Fruit fly (Drosophila melanogaster) whole organism, embryonic: Measurements from ENCODE around the gene CG14102.

Experiments used
- B-H2 ChIP-seq: fragments of 200-800 bp; sonication (Bioruptor generic); optimal IDR thresholded peaks from 2 replicates; lab custom pipeline; 2018; ENCODE audit warnings: missing biosample characterization, mild to moderate bottlenecking, missing genetic modification characterization
- BEAF-32 ChIP-seq: fragments of 200-800 bp; sonication (Bioruptor generic); optimal IDR thresholded peaks from 3 replicates; lab custom pipeline; 2017; ENCODE audit warnings: missing biosample characterization, missing genetic modification characterization, mild to moderate bottlenecking, moderate library complexity, missing genetic modification reagents
- CG10321 ChIP-seq: fragments of 200-800 bp; sonication (Bioruptor generic); IDR thresholded peaks from 2 replicates; pipeline ENCODE4 v1.3.6; 2022; ENCODE audit warnings: missing biosample characterization, missing genetic modification characterization
- CG10543 ChIP-seq: fragments of 200-800 bp; sonication (Bioruptor generic); optimal IDR thresholded peaks from 3 replicates; lab custom pipeline; 2017; ENCODE audit warnings: missing biosample characterization, mild to moderate bottlenecking, missing genetic modification characterization, moderate library complexity
- CG12942 ChIP-seq: fragments of 200-800 bp; sonication (Bioruptor generic); optimal IDR thresholded peaks from 3 replicates; lab custom pipeline; 2016; ENCODE audit warnings: missing biosample characterization, missing genetic modification characterization
- CG13287 ChIP-seq: fragments of 200-800 bp; sonication (Bioruptor generic); IDR thresholded peaks from 2 replicates; pipeline ENCODE4 v1.3.6; 2022; ENCODE audit warnings: missing biosample characterization, missing genetic modification characterization; ENCODE audit not compliant: partially characterized antibody
- CG17186 ChIP-seq: fragments of 200-800 bp; sonication (Bioruptor generic); optimal IDR thresholded peaks from 3 replicates; lab custom pipeline; 2017; ENCODE audit warnings: missing biosample characterization, missing genetic modification reagents, missing genetic modification characterization
- CG17385 ChIP-seq: fragments of 200-800 bp; sonication (Bioruptor generic); optimal IDR thresholded peaks from 3 replicates; lab custom pipeline; 2018; ENCODE audit warnings: missing biosample characterization, mild to moderate bottlenecking, missing genetic modification characterization
- CG17612 ChIP-seq: fragments of 200-800 bp; sonication (Bioruptor generic); IDR thresholded peaks from 2 replicates; pipeline ENCODE4 v1.3.6; 2022; ENCODE audit warnings: missing biosample characterization, missing genetic modification characterization
- CG2199 ChIP-seq: fragments of 200-800 bp; sonication (Bioruptor generic); IDR thresholded peaks from 3 replicates; pipeline ENCODE4 v1.3.6; 2022; ENCODE audit warnings: missing biosample characterization, missing genetic modification characterization
- CG32532 ChIP-seq: fragments of 200-800 bp; sonication (Bioruptor generic); IDR thresholded peaks from 2 replicates; pipeline ENCODE4 v1.3.6; 2022; ENCODE audit warnings: missing biosample characterization, missing genetic modification characterization
- CG4282 ChIP-seq: fragments of 200-800 bp; sonication (Bioruptor generic); optimal IDR thresholded peaks from 2 replicates; lab custom pipeline; 2016; ENCODE audit warnings: missing biosample characterization, missing genetic modification characterization
- CG4328 ChIP-seq: fragments of 200-800 bp; sonication (Bioruptor generic); optimal IDR thresholded peaks from 3 replicates; lab custom pipeline; 2017; ENCODE audit warnings: missing biosample characterization, missing genetic modification reagents, missing genetic modification characterization
- CG4424 ChIP-seq: fragments of 200-800 bp; sonication (Bioruptor generic); optimal IDR thresholded peaks from 3 replicates; lab custom pipeline; 2016; ENCODE audit warnings: missing biosample characterization, missing genetic modification characterization
- CG4617 ChIP-seq: fragments of 200-800 bp; sonication (Bioruptor generic); optimal IDR thresholded peaks from 3 replicates; lab custom pipeline; 2016; ENCODE audit warnings: missing biosample characterization, missing genetic modification characterization, borderline replicate concordance
- CG4820 ChIP-seq: fragments of 200-800 bp; sonication (Bioruptor generic); optimal IDR thresholded peaks from 3 replicates; lab custom pipeline; 2016; ENCODE audit warnings: missing biosample characterization, missing genetic modification characterization
- CG5245 ChIP-seq: fragments of 200-800 bp; sonication (Bioruptor generic); optimal IDR thresholded peaks from 3 replicates; lab custom pipeline; 2016; ENCODE audit warnings: missing biosample characterization, missing genetic modification characterization
- CG6791 ChIP-seq: fragments of 200-800 bp; sonication (Bioruptor generic); IDR thresholded peaks from 3 replicates; pipeline ENCODE4 v1.3.6; 2022; ENCODE audit warnings: missing biosample characterization, missing genetic modification characterization; ENCODE audit not compliant: partially characterized antibody
- CG7963 ChIP-seq: fragments of 200-800 bp; sonication (Bioruptor generic); IDR thresholded peaks from 3 replicates; pipeline ENCODE4 v1.3.6; 2022; ENCODE audit warnings: missing biosample characterization, missing genetic modification characterization; ENCODE audit not compliant: partially characterized antibody
- CG9817 ChIP-seq: fragments of 200-800 bp; sonication (Bioruptor generic); optimal IDR thresholded peaks from 2 replicates; lab custom pipeline; 2018; ENCODE audit warnings: missing biosample characterization, mild to moderate bottlenecking, missing genetic modification characterization, moderate library complexity
- CG9876 ChIP-seq: fragments of 200-800 bp; sonication (Bioruptor generic); optimal IDR thresholded peaks from 2 replicates; lab custom pipeline; 2016; ENCODE audit warnings: missing biosample characterization, missing genetic modification characterization
- Dbx ChIP-seq: fragments of 200-800 bp; sonication (Bioruptor generic); IDR thresholded peaks from 3 replicates; pipeline ENCODE4 v1.3.6; 2022; ENCODE audit warnings: missing biosample characterization, missing genetic modification characterization
- Dp ChIP-seq: fragments of 200-800 bp; sonication (Bioruptor generic); optimal IDR thresholded peaks from 2 replicates; lab custom pipeline; 2018; ENCODE audit warnings: missing biosample characterization, mild to moderate bottlenecking, missing genetic modification characterization, moderate library complexity
- Dref ChIP-seq: fragments of 200-800 bp; sonication (Bioruptor generic); IDR thresholded peaks from 2 replicates; pipeline ENCODE4 v1.3.6; 2022; ENCODE audit warnings: missing biosample characterization, missing genetic modification characterization
- E2f2 ChIP-seq: fragments of 200-800 bp; sonication (Bioruptor generic); IDR thresholded peaks from 2 replicates; pipeline ENCODE4 v1.3.6; 2022; ENCODE audit warnings: missing biosample characterization, missing genetic modification characterization
- HLH3B ChIP-seq: fragments of 200-800 bp; sonication (Bioruptor generic); IDR thresholded peaks from 2 replicates; pipeline ENCODE4 v1.3.6; 2022; ENCODE audit warnings: missing biosample characterization, missing genetic modification characterization
- Max ChIP-seq: fragments of 200-800 bp; sonication (Bioruptor generic); optimal IDR thresholded peaks from 2 replicates; lab custom pipeline; 2016; ENCODE audit warnings: missing biosample characterization, mild to moderate bottlenecking, missing genetic modification characterization
- Myb ChIP-seq: fragments of 200-800 bp; sonication (Bioruptor generic); optimal IDR thresholded peaks from 2 replicates; lab custom pipeline; 2016; ENCODE audit warnings: missing biosample characterization, missing genetic modification characterization
- NC2β ChIP-seq: fragments of 200-800 bp; sonication (Bioruptor generic); optimal IDR thresholded peaks from 2 replicates; lab custom pipeline; 2016; ENCODE audit warnings: missing biosample characterization, missing genetic modification characterization
- Side ChIP-seq: fragments of 200-800 bp; sonication (Bioruptor generic); optimal IDR thresholded peaks from 2 replicates; lab custom pipeline; 2016; ENCODE audit warnings: missing biosample characterization, missing genetic modification characterization
- Sin3A ChIP-seq: fragments of >200 bp; optimal IDR thresholded peaks from 2 replicates; lab custom pipeline; 2018
- Six4 ChIP-seq: fragments of 200-800 bp; sonication (Bioruptor generic); optimal IDR thresholded peaks from 2 replicates; lab custom pipeline; 2016; ENCODE audit warnings: missing biosample characterization, missing genetic modification characterization
- Xbp1 ChIP-seq: fragments of 200-800 bp; sonication (Bioruptor generic); optimal IDR thresholded peaks from 3 replicates; lab custom pipeline; 2016; ENCODE audit warnings: missing biosample characterization, mild to moderate bottlenecking, missing genetic modification characterization
- amos ChIP-seq: fragments of 200-800 bp; sonication (Bioruptor generic); IDR thresholded peaks from 2 replicates; pipeline ENCODE4 v1.3.6; 2022; ENCODE audit warnings: missing biosample characterization, missing genetic modification characterization; ENCODE audit not compliant: partially characterized antibody
- ci ChIP-seq: fragments of 200-800 bp; sonication (Bioruptor generic); IDR thresholded peaks from 3 replicates; pipeline ENCODE4 v1.3.6; 2022; ENCODE audit warnings: missing biosample characterization, missing genetic modification characterization
- crp ChIP-seq, 2 experiments: fragments of 200-800 bp; sonication (Bioruptor generic); optimal IDR thresholded peaks; 2 replicates in 1 of 2; 3 replicates in 1 of 2; lab custom pipeline; 2017; ENCODE audit warnings: missing biosample characterization in 2 of 2, missing genetic modification characterization in 2 of 2, mild to moderate bottlenecking in 1 of 2, moderate library complexity in 1 of 2
- fru ChIP-seq: fragments of >200 bp; optimal IDR thresholded peaks from 2 replicates; lab custom pipeline; 2017
- grn ChIP-seq: fragments of 200-800 bp; sonication (Bioruptor generic); optimal IDR thresholded peaks from 3 replicates; lab custom pipeline; 2017; ENCODE audit warnings: missing biosample characterization, missing genetic modification characterization
- mirr ChIP-seq: fragments of 200-800 bp; sonication (Bioruptor generic); optimal IDR thresholded peaks from 3 replicates; lab custom pipeline; 2018; ENCODE audit warnings: missing biosample characterization, mild to moderate bottlenecking, missing genetic modification characterization
- mld ChIP-seq: fragments of 200-800 bp; sonication (Bioruptor generic); IDR thresholded peaks from 3 replicates; pipeline ENCODE4 v1.3.6; 2022; ENCODE audit warnings: missing biosample characterization, missing genetic modification characterization; ENCODE audit not compliant: partially characterized antibody
- onecut ChIP-seq: fragments of 200-800 bp; sonication (Bioruptor generic); IDR thresholded peaks from 2 replicates; pipeline ENCODE4 v1.3.6; 2022; ENCODE audit warnings: missing biosample characterization, missing genetic modification characterization
- p53 ChIP-seq: fragments of 200-800 bp; sonication (Bioruptor generic); optimal IDR thresholded peaks from 2 replicates; lab custom pipeline; 2016; ENCODE audit warnings: missing biosample characterization, missing genetic modification characterization
- pan ChIP-seq, 4 experiments: fragments of >200 bp in 3 of 4; fragments of 200-800 bp in 1 of 4; sonication (Bioruptor generic) in 1 of 4; optimal IDR thresholded peaks in 3 of 4; IDR thresholded peaks in 1 of 4; 2 replicates each; pipeline versions ENCODE4 v1.3.6 to Lab custom; 2017 to 2022; ENCODE audit warnings: missing biosample characterization in 2 of 4, missing genetic modification characterization in 2 of 4, mixed read lengths in 1 of 4
- sens ChIP-seq: fragments of 200-800 bp; sonication (Bioruptor generic); peaks from one replicate; lab custom pipeline; 2016; ENCODE audit warnings: missing biosample characterization, missing genetic modification characterization
- sisA ChIP-seq: fragments of 200-800 bp; sonication (Bioruptor generic); IDR thresholded peaks from 2 replicates; pipeline ENCODE4 v1.3.6; 2022; ENCODE audit warnings: missing biosample characterization, missing genetic modification characterization
- tgo ChIP-seq: fragments of 200-800 bp; sonication (Bioruptor generic); IDR thresholded peaks from 3 replicates; pipeline ENCODE4 v1.3.6; 2022; ENCODE audit warnings: missing biosample characterization, missing genetic modification characterization
- toy ChIP-seq: fragments of 200-800 bp; sonication (Bioruptor generic); IDR thresholded peaks from 2 replicates; pipeline ENCODE4 v1.3.6; 2022; ENCODE audit warnings: missing biosample characterization, missing genetic modification characterization
- ttk ChIP-seq: fragments of 200-800 bp; sonication (Bioruptor generic); IDR thresholded peaks from 2 replicates; pipeline ENCODE4 v2.1.2; 2022; ENCODE audit warnings: missing biosample characterization, missing genetic modification characterization
- vvl ChIP-seq: fragments of 200-800 bp; sonication (Bioruptor generic); IDR thresholded peaks from 2 replicates; pipeline ENCODE4 v1.3.6; 2022; ENCODE audit warnings: missing biosample characterization, missing genetic modification characterization

CG14102 gene

DNA sequence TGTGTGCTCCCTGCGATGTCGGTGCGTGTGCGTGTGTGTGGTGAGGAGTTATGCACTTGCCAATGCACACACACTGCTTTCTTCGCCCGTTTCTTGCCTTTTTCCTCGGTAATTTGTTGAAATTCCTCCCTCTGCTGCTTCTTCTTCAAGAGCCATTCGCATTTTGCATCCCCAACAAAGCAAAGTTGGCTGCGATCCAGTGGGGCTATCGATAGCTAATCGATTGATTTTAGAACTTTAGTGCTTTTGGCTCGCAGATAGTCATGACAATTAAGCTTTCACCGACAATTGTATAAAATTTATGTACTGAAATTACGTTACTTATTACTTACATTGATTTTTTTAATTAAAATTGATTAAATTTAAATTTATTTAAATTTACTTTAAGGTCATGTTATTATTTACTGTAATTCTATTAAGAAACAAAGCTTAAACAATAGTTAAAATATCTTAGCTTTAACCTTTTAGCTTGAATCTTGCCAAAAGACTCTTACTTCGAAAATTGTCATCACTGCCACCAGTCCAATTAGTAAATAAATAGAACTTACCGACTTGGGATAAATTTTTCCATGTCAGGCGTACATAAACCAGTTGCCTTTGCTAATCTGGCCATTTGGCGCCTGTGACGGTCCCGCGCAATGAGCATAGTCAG lies 33.2 kb upstream of the CG14102 start, which contains the start of the genes trc and CG32221 (continued):
- TF ChIP-seq pan (optimal IDR thresholded peaks at IDR 0.05; lab: Kevin White, UChicago) = no peak
- TF ChIP-seq pan (GFP tag; optimal IDR thresholded peaks at IDR 0.05 in 1 of 2, IDR thresholded peaks at IDR 0.05 in 1 of 2) = peak in 1 of 2 experiments; percentile 7
- peak; percentile 73; the same call in 2 of the 3 replicates for TF ChIP-seq CG6791 (GFP tag; lab: Robert Waterston, UW)
- TF ChIP-seq CG32532 (GFP tag; lab: Robert Waterston, UW) = peak; percentile 71
- TF ChIP-seq CG12942 = peak; percentile 27
- TF ChIP-seq amos (GFP tag; lab: Robert Waterston, UW) = peak; percentile 81
- peak; percentile 66 for TF ChIP-seq mirr
- peak; percentile 51 for TF ChIP-seq CG17186 (GFP tag; lab: Kevin White, UChicago)
- peak; percentile 7 for TF ChIP-seq p53 (GFP tag; lab: Kevin White, UChicago)
- TF ChIP-seq CG17385 = peak; percentile 98
- peak; percentile 42; the same call in 1 of the 2 replicates for TF ChIP-seq HLH3B (GFP tag; lab: Robert Waterston, UW)
- TF ChIP-seq Xbp1 = peak; percentile 52
- peak; percentile 21; the same call in 1 of the 2 replicates for TF ChIP-seq CG10321 (GFP tag; lab: Robert Waterston, UW)
- peak; percentile 94 for TF ChIP-seq CG4617
- TF ChIP-seq onecut (GFP tag; lab: Robert Waterston, UW) = peak; percentile 71
- peak; percentile 44 for TF ChIP-seq vvl
- peak; percentile 63; the same call in 2 of the 3 replicates for TF ChIP-seq CG7963 (GFP tag; lab: Robert Waterston, UW)
- TF ChIP-seq CG13287 (GFP tag; lab: Robert Waterston, UW) = peak; percentile 67
- TF ChIP-seq ttk = peak; percentile 43; the same call in 1 of the 2 replicates
- no peak for TF ChIP-seq grn
- peak; percentile 27 for TF ChIP-seq Six4 (GFP tag; lab: Kevin White, UChicago)
- no peak for TF ChIP-seq CG4282 (GFP tag; lab: Kevin White, UChicago)
- TF ChIP-seq CG9876 (GFP tag; lab: Kevin White, UChicago) = peak; percentile 30
- TF ChIP-seq E2f2 (GFP tag; lab: Robert Waterston, UW) = peak; percentile 41; the same call in 1 of the 2 replicates
- peak; percentile 1 for TF ChIP-seq Max (GFP tag; lab: Kevin White, UChicago)
- peak; percentile 48 for TF ChIP-seq Sin3A (lab: Kevin White, UChicago)
- no peak for TF ChIP-seq NC2β (GFP tag; lab: Kevin White, UChicago)
- TF ChIP-seq tgo = peak; percentile 45; the same call in 1 of the 3 replicates
- peak in 1 of 2 experiments; percentile 19 for TF ChIP-seq crp (GFP tag; optimal IDR thresholded peaks at IDR 0.05; lab: Kevin White, UChicago)
- TF ChIP-seq sisA (GFP tag; lab: Robert Waterston, UW) = peak; percentile 19; the same call in 1 of the 2 replicates
- TF ChIP-seq Dp = peak; percentile 47
- peak; percentile 85 for TF ChIP-seq BEAF-32 (GFP tag; lab: Kevin White, UChicago)
- TF ChIP-seq CG2199 = no peak
- TF ChIP-seq toy = no peak
- TF ChIP-seq ci (GFP tag; lab: Robert Waterston, UW) = peak; percentile 81
- TF ChIP-seq Dbx = peak; percentile 39; the same call in 1 of the 3 replicates
- peak; percentile 31 for TF ChIP-seq CG5245 (GFP tag; lab: Kevin White, UChicago)
- peak; percentile 89 for TF ChIP-seq B-H2 (GFP tag; lab: Kevin White, UChicago)
- TF ChIP-seq sens = peak; percentile 73
- TF ChIP-seq CG4424 (GFP tag; lab: Kevin White, UChicago) = peak; percentile 44
- peak; percentile 94 for TF ChIP-seq Dref
- peak; percentile 46 for TF ChIP-seq Side (GFP tag; lab: Kevin White, UChicago)
- TF ChIP-seq CG17612 (GFP tag; lab: Robert Waterston, UW) = 0 out of 2 replicates have a peak, but pooled peaks have one; percentile 10
- TF ChIP-seq CG10543 (GFP tag; lab: Kevin White, UChicago) = no peak
- TF ChIP-seq mld (GFP tag; lab: Robert Waterston, UW) = peak; percentile 39; the same call in 1 of the 3 replicates
- no peak for TF ChIP-seq CG4820 (GFP tag; lab: Kevin White, UChicago)
- TF ChIP-seq fru = no peak
- peak; percentile 65 for TF ChIP-seq CG4328 (GFP tag; lab: Kevin White, UChicago)
- TF ChIP-seq Myb (GFP tag; lab: Kevin White, UChicago) = peak; percentile 4
- peak; percentile 68 for TF ChIP-seq CG9817 (tag; lab: Kevin White, UChicago)
